Fruit fly (Drosophila melanogaster) whole organism, pupa: Measurements from ENCODE around the gene Ire1.

Experiments used
- CG32121 ChIP-seq: fragments of 200-800 bp; sonication (Bioruptor generic); IDR thresholded peaks from 2 replicates; pipeline ENCODE4 v1.3.6; 2022; ENCODE audit warnings: missing biosample characterization, missing genetic modification characterization
- CG9948 ChIP-seq: fragments of 200-800 bp; sonication (Bioruptor generic); optimal IDR thresholded peaks from 2 replicates; lab custom pipeline; 2018; ENCODE audit warnings: missing biosample characterization, mild to moderate bottlenecking, missing genetic modification characterization, moderate library complexity
- Snoo ChIP-seq: fragments of 200-800 bp; sonication (Bioruptor generic); optimal IDR thresholded peaks from 3 replicates; lab custom pipeline; 2017; ENCODE audit warnings: missing biosample characterization, mild to moderate bottlenecking, missing genetic modification characterization, inconsistent platforms
- gl ChIP-seq: fragments of 200-800 bp; sonication (Bioruptor generic); optimal IDR thresholded peaks from 2 replicates; lab custom pipeline; 2018; ENCODE audit warnings: missing biosample characterization, mild to moderate bottlenecking, missing genetic modification characterization
- rn ChIP-seq: fragments of 200-800 bp; sonication (Bioruptor generic); IDR thresholded peaks from 2 replicates; pipeline ENCODE4 v1.3.6; 2022; ENCODE audit warnings: missing biosample characterization, missing genetic modification characterization

- TF ChIP-seq CG9948: no peak
- no peak for TF ChIP-seq CG32121 (GFP tag; lab: Robert Waterston, UW)
- no peak for TF ChIP-seq rn (GFP tag; lab: Robert Waterston, UW)
- TF ChIP-seq Snoo (tag; lab: Kevin White, UChicago): no peak
- no peak for TF ChIP-seq gl (tag; lab: Kevin White, UChicago)
Observed at dm6 chr3R:19824480-19824879, 36.6 kb downstream of the Ire1 start.
